Worm (Caenorhabditis elegans) whole organism, midembryonic: ENCODE data around the gene olrn-1.

ENCODE experiments used
- T22C8.4 ChIP-seq: fragments of 200-800 bp; sonication (Bioruptor generic); IDR thresholded peaks from 2 replicates; pipeline ENCODE4 v1.3.6; 2022; ENCODE audit warnings: missing genetic modification characterization, missing compliant biosample characterization
- flt-1 ChIP-seq: fragments of 200-800 bp; sonication (Bioruptor generic); IDR thresholded peaks from 2 replicates; pipeline ENCODE4 v1.3.6; 2022; ENCODE audit warnings: missing genetic modification characterization, missing compliant biosample characterization
- ztf-29 ChIP-seq: fragments of 200-800 bp; sonication (Bioruptor generic); IDR thresholded peaks from 2 replicates; pipeline ENCODE4 v1.3.6; 2022; ENCODE audit warnings: missing genetic modification reagents, missing genetic modification characterization, missing compliant biosample characterization

DNA sequence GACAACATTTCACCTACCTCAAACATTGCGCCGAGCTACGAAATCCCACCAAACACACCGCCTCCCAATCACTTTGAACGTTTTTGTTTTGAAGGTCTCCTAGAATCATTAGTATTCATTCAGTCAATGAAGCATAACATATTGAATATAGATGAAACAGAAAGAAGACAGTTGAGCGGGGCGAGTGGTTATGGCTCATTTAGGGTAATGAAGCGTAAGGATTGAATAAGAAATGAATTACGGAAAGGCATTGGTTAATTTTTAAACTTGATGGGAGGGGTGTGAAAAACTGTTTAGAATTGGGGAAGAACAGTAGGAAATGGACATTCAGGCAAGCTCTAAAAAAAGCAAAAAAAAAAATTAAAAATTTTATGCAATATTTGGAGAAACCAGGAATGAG lies 20.4 kb downstream of the olrn-1 start, which contains the start of gene lron-3:
- no peak for TF ChIP-seq T22C8.4 (GFP tag; lab: Robert Waterston, UW)
- TF ChIP-seq flt-1: no peak
- TF ChIP-seq ztf-29 (GFP tag; lab: Robert Waterston, UW): no peak
